Fruit fly (Drosophila melanogaster) whole organism: ENCODE results near the gene cyc.

Experiments
- CG8478 ChIP-seq: fragments of >200 bp; optimal IDR thresholded peaks from 2 replicates; lab custom pipeline; 2018; ENCODE audit warnings: inconsistent platforms
- Dll ChIP-seq: fragments of >200 bp; optimal IDR thresholded peaks from 2 replicates; lab custom pipeline; 2017
- EcR ChIP-seq, 2 experiments: fragments of >200 bp; optimal IDR thresholded peaks; 2 replicates each; lab custom pipeline; 2017; ENCODE audit warnings: missing biosample characterization in 2 of 2, missing genetic modification characterization in 2 of 2, missing genetic modification reagents in 2 of 2
- pan ChIP-seq: fragments of >200 bp; optimal IDR thresholded peaks from 2 replicates; lab custom pipeline; 2017
- psq ChIP-seq: fragments of >200 bp; optimal IDR thresholded peaks from 2 replicates; lab custom pipeline; 2017
- usp ChIP-seq: fragments of >200 bp; optimal IDR thresholded peaks from 2 replicates; lab custom pipeline; 2017; ENCODE audit warnings: missing biosample characterization, missing genetic modification characterization, mixed read lengths

cyc gene

dm6 chr3L:19794203-19794802, 21.4 kb downstream of the cyc start:
- TF ChIP-seq CG8478 (lab: Kevin White, UChicago) (no peak), pan (lab: Kevin White, UChicago) (no peak), EcR (GFP tag; optimal IDR thresholded peaks at IDR 0.05; lab: Kevin White, UChicago) (no peak), usp (GFP tag; lab: Kevin White, UChicago) (no peak), Dll (lab: Kevin White, UChicago) (no peak), psq (lab: Kevin White, UChicago) (no peak)

DNA sequence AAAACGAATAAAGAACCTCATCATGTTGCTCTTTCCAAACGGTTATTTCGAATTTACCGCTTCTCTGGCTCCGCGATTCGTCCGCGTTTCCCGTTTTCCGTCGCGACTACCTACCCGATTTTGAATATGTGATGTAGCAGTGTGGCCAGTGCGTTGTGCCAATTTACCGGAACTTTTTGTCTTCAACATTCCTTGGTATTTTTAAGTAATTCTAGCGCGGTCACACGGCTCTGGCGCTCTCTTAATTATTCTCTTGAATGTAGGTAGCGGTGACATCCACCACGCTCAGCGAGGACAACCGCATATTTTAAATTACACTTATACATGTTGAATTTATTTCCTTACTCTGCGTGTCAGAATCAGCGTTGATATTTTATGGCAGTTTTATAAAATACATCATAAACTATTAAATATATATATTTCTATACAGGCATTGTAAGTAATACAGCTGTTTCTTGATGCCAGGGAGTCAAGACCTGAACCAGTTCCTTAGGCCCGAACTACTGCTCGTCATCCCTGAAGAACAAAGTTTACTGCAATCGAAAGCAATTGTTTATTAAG, 22.2 kb downstream of the cyc start, which contains the start of the genes CG42637, Gyc76C and SREBP:
TSS of gene CG42637 (minus strand) at position 132 of the 561 bp plus-strand sequence.
TSS of gene Gyc76C (minus strand) at position 132 of the 561 bp plus-strand sequence.
TSS of gene SREBP (plus strand) at position 498 of the 561 bp plus-strand sequence.
- TF ChIP-seq EcR (GFP tag; optimal IDR thresholded peaks at IDR 0.05; lab: Kevin White, UChicago) (no peak), usp (GFP tag; lab: Kevin White, UChicago) (no peak), CG8478 (lab: Kevin White, UChicago) (no peak), pan (lab: Kevin White, UChicago) (no peak), psq (lab: Kevin White, UChicago) (no peak), Dll (lab: Kevin White, UChicago) (no peak)

DNA sequence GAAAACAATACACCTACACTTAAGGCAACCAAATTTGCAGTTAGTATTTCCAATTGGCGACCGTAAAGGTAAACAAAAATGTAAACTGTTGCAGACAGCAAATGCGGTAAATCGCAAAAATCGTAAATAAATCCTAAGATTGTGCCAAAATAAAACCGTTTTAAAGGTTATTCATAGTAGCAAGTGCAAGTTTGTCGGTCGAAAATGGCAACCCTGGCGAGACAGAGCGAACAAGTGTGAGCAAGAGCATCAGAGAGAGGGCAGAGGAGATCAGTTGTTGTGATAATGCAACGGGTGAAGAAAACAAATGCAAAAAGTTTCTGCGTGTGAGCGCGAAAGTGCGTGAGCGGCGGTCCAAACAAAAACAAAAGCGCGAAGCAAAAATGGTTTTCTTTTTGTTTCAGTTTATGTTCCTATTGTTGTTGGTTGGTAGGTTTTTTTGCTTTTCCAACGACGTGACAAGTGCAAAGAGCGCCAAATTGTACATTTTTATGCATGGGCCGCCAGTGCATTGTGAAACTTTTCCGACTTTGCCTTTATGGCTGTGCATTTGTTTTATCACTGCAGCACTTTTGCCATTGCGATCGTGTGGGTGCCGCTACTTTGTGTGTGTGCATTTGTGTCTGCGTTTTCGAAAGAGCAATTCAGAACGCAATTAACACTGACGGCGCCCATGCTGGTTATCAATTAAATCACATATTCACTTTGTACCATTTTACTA, 22.9 kb downstream of the cyc start:
- TF ChIP-seq psq (lab: Kevin White, UChicago) (no peak), usp (GFP tag; lab: Kevin White, UChicago) (no peak), EcR (GFP tag; optimal IDR thresholded peaks at IDR 0.05; lab: Kevin White, UChicago) (no peak), Dll (lab: Kevin White, UChicago) (no peak), pan (lab: Kevin White, UChicago) (no peak), CG8478 (lab: Kevin White, UChicago) (no peak)

DNA sequence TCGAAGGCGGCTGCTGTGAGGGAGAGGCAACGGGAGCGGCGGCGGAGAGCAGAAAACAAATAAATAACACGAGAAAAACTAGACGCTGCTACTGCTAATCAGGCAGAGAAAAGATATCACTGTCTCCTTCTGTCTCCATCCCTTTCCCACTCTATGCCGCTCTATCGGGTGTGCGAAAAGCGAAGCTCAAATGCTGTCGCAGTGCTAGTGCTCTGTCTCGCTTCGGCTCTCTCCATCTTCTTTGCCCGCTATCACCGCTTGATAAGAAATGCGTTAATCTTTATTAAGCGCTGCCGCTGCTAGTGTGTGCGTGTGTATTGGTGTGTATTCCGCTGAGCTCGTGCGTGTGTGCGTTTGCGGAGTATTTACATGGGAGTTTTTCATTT, 24.1 kb downstream of the cyc start:
- no peak for TF ChIP-seq psq (lab: Kevin White, UChicago)
- peak; percentile 56 for TF ChIP-seq Dll (lab: Kevin White, UChicago)
- no peak for TF ChIP-seq CG8478 (lab: Kevin White, UChicago)

DNA sequence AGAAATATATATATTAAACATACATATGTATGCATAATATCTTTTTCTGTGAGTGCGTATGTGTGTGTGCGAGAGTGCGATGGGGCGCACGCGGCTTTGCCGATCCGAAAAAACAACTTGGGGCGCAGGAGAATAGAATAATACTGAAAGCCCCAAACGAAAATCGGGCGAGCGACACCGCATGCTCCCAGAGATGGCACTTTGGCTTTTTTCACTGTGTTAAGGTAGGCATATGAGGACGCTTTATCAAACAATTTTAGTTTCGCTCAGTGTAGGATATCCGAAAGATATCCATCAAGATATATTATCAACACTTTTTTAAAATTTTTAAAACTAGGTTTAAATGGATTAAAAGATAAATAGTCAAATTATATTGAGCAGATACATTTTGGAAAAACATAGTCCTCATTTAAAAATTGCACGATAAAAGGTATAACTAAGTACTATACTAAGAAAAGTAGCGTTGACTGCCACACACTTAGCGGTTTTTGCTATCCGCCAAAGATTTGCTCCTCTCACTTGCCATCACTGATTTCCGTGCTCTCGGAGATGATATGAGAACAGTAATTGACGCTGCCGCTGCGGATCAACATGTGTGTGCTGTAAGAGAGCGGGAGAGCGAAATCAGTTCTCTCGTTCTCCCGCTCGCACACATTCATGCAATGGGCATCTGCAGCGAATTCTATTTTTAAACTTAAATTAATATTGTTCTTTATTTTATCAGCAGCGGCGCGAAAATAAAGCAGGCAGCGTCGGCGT, 24.6 kb downstream of the cyc start:
- peak; percentile 89 for TF ChIP-seq Dll (lab: Kevin White, UChicago)
- no peak for TF ChIP-seq usp (GFP tag; lab: Kevin White, UChicago)
- TF ChIP-seq psq (lab: Kevin White, UChicago) = no peak
- TF ChIP-seq pan (lab: Kevin White, UChicago) = no peak
- TF ChIP-seq EcR (GFP tag; optimal IDR thresholded peaks at IDR 0.05; lab: Kevin White, UChicago) = no peak
- TF ChIP-seq CG8478 (lab: Kevin White, UChicago) = no peak

- TF ChIP-seq pan (lab: Kevin White, UChicago) = no peak
- TF ChIP-seq EcR (GFP tag; optimal IDR thresholded peaks at IDR 0.05; lab: Kevin White, UChicago) = no peak
- TF ChIP-seq usp (GFP tag; lab: Kevin White, UChicago) = no peak
- no peak for TF ChIP-seq Dll (lab: Kevin White, UChicago)
- TF ChIP-seq psq (lab: Kevin White, UChicago) = no peak
- no peak for TF ChIP-seq CG8478 (lab: Kevin White, UChicago)
These were observed 25.2 kb downstream of the cyc start for dm6 chr3L:19790564-19790928.

dm6 chr3L:19787632-19788031, 28.1 kb downstream of the cyc start:
- no peak for TF ChIP-seq Dll (lab: Kevin White, UChicago)
- no peak for TF ChIP-seq pan (lab: Kevin White, UChicago)
- no peak for TF ChIP-seq EcR (GFP tag; optimal IDR thresholded peaks at IDR 0.05; lab: Kevin White, UChicago)
- no peak for TF ChIP-seq CG8478 (lab: Kevin White, UChicago)

DNA sequence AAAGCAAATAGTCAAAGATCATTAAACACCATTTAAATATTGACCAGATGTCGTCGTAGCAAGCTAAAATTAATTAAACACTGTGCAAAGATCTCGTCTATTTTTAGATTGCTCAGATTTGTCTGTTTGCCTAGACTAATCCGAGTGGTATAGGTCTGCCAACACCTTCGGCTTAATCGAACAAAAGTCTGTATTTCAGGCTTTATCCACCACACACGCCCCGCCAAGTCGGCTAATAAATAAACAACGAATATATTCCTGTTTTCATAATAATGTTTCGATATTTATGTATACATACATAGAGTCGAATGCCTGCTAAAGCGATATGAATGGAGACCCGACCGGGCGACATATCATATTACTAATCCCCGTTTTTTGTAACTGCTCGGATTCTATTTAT, 37.2 kb downstream of the cyc start:
- TF ChIP-seq usp (GFP tag; lab: Kevin White, UChicago) (no peak), CG8478 (lab: Kevin White, UChicago) (no peak), psq (lab: Kevin White, UChicago) (no peak)

dm6 chr3L:19777279-19777960, 38.3 kb downstream of the cyc start:
- TF ChIP-seq usp (GFP tag; lab: Kevin White, UChicago) (no peak), psq (lab: Kevin White, UChicago) (no peak), CG8478 (lab: Kevin White, UChicago) (no peak), Dll (lab: Kevin White, UChicago) (no peak), pan (lab: Kevin White, UChicago) (no peak), EcR (GFP tag; optimal IDR thresholded peaks at IDR 0.05; lab: Kevin White, UChicago) (no peak)
